Worm (Caenorhabditis elegans) whole organism, L4 larva: ENCODE measurements around the gene Y4C6B.4.

Experiments used
- aly-2 ChIP-seq: sonication (generic microtip); optimal IDR thresholded peaks from 2 replicates; lab custom pipeline; 2018; ENCODE audit warnings: missing biosample characterization, missing genetic modification characterization
- duxl-1 ChIP-seq: sonication (generic microtip); optimal IDR thresholded peaks from 2 replicates; lab custom pipeline; 2016; ENCODE audit warnings: mild to moderate bottlenecking, missing genetic modification characterization, moderate library complexity, missing compliant biosample characterization; ENCODE audit not compliant: poor library complexity
- egl-27 ChIP-seq: sonication (generic microtip); optimal IDR thresholded peaks from 3 replicates; lab custom pipeline; 2017; ENCODE audit warnings: missing biosample characterization, missing genetic modification reagents, missing genetic modification characterization
- egl-43 ChIP-seq: fragments of 200-800 bp; sonication (Bioruptor generic); IDR thresholded peaks from 2 replicates; pipeline ENCODE4 v1.3.6; 2022; ENCODE audit warnings: missing genetic modification reagents, missing genetic modification characterization, missing compliant biosample characterization
- mdl-1 ChIP-seq, 2 experiments: fragments of 150-350 bp in 1 of 2; sonication (generic microtip) in 1 of 2; optimal IDR thresholded peaks; 2 replicates each; lab custom pipeline; 2014 to 2017; ENCODE audit warnings: missing biosample characterization in 2 of 2, missing genetic modification characterization in 2 of 2
- nhr-10 ChIP-seq: fragments of 150-350 bp; optimal IDR thresholded peaks from 2 replicates; lab custom pipeline; 2014; ENCODE audit warnings: missing biosample characterization, missing genetic modification characterization
- nhr-111 ChIP-seq: fragments of 200-800 bp; sonication (Bioruptor generic); optimal IDR thresholded peaks from 2 replicates; lab custom pipeline; 2018; ENCODE audit warnings: mild to moderate bottlenecking, missing genetic modification characterization, missing compliant biosample characterization
- skn-1 ChIP-seq: fragments of 150-350 bp; optimal IDR thresholded peaks from 2 replicates; lab custom pipeline; 2014; ENCODE audit warnings: missing biosample characterization, missing genetic modification characterization
- unc-62 ChIP-seq, 3 experiments: fragments of 150-350 bp in 1 of 3; sonication (generic microtip); optimal IDR thresholded peaks in 2 of 3; peaks in 1 of 3; 1 replicate in 1 of 3; 2 replicates in 2 of 3; lab custom pipeline; 2014 to 2017; ENCODE audit warnings: missing biosample characterization in 3 of 3, missing genetic modification characterization in 3 of 3, missing genetic modification reagents in 3 of 3, missing genotype in 1 of 3
- zip-2 ChIP-seq: fragments of 150-350 bp; optimal IDR thresholded peaks from 2 replicates; lab custom pipeline; 2014; ENCODE audit warnings: missing biosample characterization, missing genetic modification characterization
- ztf-11 ChIP-seq: fragments of 150-350 bp; optimal IDR thresholded peaks from 2 replicates; lab custom pipeline; 2014; ENCODE audit warnings: missing biosample characterization, missing genetic modification characterization

DNA sequence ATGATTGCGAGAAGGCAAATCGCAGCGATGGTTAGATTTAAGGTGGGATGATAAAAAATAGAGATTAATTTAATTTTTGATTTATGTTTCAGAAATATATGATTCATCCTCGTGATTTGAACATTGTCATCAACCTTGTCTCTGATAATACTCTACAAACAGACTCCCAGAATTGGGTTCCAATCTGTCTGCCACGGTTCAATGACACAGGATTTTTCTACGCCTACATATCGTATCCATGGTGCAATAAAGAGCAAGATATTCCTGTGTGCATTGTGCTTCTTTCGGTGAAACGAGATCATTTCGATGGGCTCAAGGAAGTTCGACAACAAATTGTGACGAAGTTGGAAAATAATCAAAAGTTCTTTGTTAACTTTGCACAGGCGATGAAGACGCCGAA is 41.7 kb downstream of the Y4C6B.4 start:
- TF ChIP-seq nhr-111 (GFP tag; lab: Kevin White, UChicago) (no peak), unc-62 (GFP tag; optimal IDR thresholded peaks at IDR 0.05 in 1 of 2; lab: Kevin White, UChicago) (no peak), unc-62 (tag; optimal IDR thresholded peaks at IDR 0.05; lab: Kevin White, UChicago) (no peak), egl-43 (GFP tag; lab: Robert Waterston, UW) (no peak), aly-2 (tag; lab: Kevin White, UChicago) (no peak), mdl-1 (tag; optimal IDR thresholded peaks at IDR 0.05; lab: Kevin White, UChicago) (no peak), zip-2 (tag; lab: Kevin White, UChicago) (no peak), duxl-1 (no peak), nhr-10 (tag; lab: Kevin White, UChicago) (no peak), skn-1 (tag; lab: Kevin White, UChicago) (no peak), ztf-11 (tag; lab: Kevin White, UChicago) (no peak), egl-27 (tag; lab: Kevin White, UChicago) (no peak)
